Worm (Caenorhabditis elegans): ENCODE results near the gene F52D10.2.
A peak's percentile ranks its signal among the peaks of the same experiment; 100 is the strongest.

Gene F52D10.2

ce11 chrX:11546445-11547275 is 44.9 kb downstream of the F52D10.2 start, which contains the start of gene selt-1.1 (continued):
- TF ChIP-seq athp-1 (tag; optimal IDR thresholded peaks at IDR 0.05) (no peak), F55B11.4 (tag; optimal IDR thresholded peaks at IDR 0.05; ENCODE audit: borderline replicate concordance, insufficient read depth) (no peak), hlh-12 (tag; optimal IDR thresholded peaks at IDR 0.05) (no peak), tlf-1 (GFP tag; optimal IDR thresholded peaks at IDR 0.05) (no peak), attf-5 (GFP tag; optimal IDR thresholded peaks at IDR 0.05) (peak; percentile 57), cebp-2 (GFP tag; IDR thresholded peaks at IDR 0.05) (no peak), F22D6.2 (tag; optimal IDR thresholded peaks at IDR 0.05) (no peak), F37B4.10 (GFP tag; IDR thresholded peaks at IDR 0.05) (no peak), atf-7 (tag; optimal IDR thresholded peaks at IDR 0.05) (peak; percentile 29), ztf-22 (GFP tag; optimal IDR thresholded peaks at IDR 0.05) (no peak), nhr-80 (tag; optimal IDR thresholded peaks at IDR 0.05) (peak; percentile 98), ceh-91 (GFP tag; IDR thresholded peaks at IDR 0.05) (no peak), unc-62 (GFP tag; optimal IDR thresholded peaks at IDR 0.05) (peak; percentile 26), Y67H2A.10 (GFP tag; conservative IDR thresholded peaks at IDR 0.05) (no peak), dox-1 (GFP tag; IDR thresholded peaks at IDR 0.05) (peak; percentile 89), ceh-58 (GFP tag; IDR thresholded peaks at IDR 0.05) (no peak), B0035.1 (tag; optimal IDR thresholded peaks at IDR 0.05) (no peak), K11D2.4 (GFP tag; IDR thresholded peaks at IDR 0.05) (no peak), rcor-1 (GFP tag; IDR thresholded peaks at IDR 0.05) (peak; percentile 56; the same call in 1 of the 2 replicates), nhr-179 (tag; optimal IDR thresholded peaks at IDR 0.05) (no peak), F57C9.4 (tag; optimal IDR thresholded peaks at IDR 0.05) (no peak), madf-8 (GFP tag; conservative IDR thresholded peaks at IDR 0.05) (no peak), snpc-4 (GFP tag; optimal IDR thresholded peaks at IDR 0.05) (no peak), snpc-4 (tag; optimal IDR thresholded peaks at IDR 0.05) (peak in 1 of 4 experiments; percentile 40), hmg-1.2 (GFP tag; IDR thresholded peaks at IDR 0.05) (peak; percentile 96), B0261.1 (tag; optimal IDR thresholded peaks at IDR 0.05) (no peak), ztf-6 (GFP tag; IDR thresholded peaks at IDR 0.05) (no peak), ama-1 (optimal IDR thresholded peaks at IDR 0.05) (no peak), ama-1 (GFP tag; optimal IDR thresholded peaks at IDR 0.05) (no peak), K12H6.12 (tag; optimal IDR thresholded peaks at IDR 0.05) (peak; percentile 14), mxl-1 (tag; optimal IDR thresholded peaks at IDR 0.05) (no peak), lsl-1 (GFP tag; optimal IDR thresholded peaks at IDR 0.05) (no peak), egrh-3 (GFP tag; IDR thresholded peaks at IDR 0.05) (no peak), nhr-120 (GFP tag; IDR thresholded peaks at IDR 0.05) (no peak), nhr-27 (tag; optimal IDR thresholded peaks at IDR 0.05) (no peak), madf-3 (GFP tag; IDR thresholded peaks at IDR 0.05) (no peak), Y53F4B.3 (GFP tag; IDR thresholded peaks at IDR 0.05) (no peak), attf-6 (GFP tag; IDR thresholded peaks at IDR 0.05) (no peak), ztf-3 (GFP tag; optimal IDR thresholded peaks at IDR 0.05) (no peak), tbp1 (GFP tag; optimal IDR thresholded peaks at IDR 0.05) (no peak), ets-4 (GFP tag; optimal IDR thresholded peaks at IDR 0.05) (peak; percentile 85), xnd-1 (tag; optimal IDR thresholded peaks at IDR 0.05) (no peak), hmg-20 (GFP tag; IDR thresholded peaks at IDR 0.05) (no peak), dpff-1 (tag; optimal IDR thresholded peaks at IDR 0.05) (no peak), hsf-1 (GFP tag; IDR thresholded peaks at IDR 0.05) (no peak), chd-7 (tag; optimal IDR thresholded peaks at IDR 0.05) (peak; percentile 8), Y53G8AR.9 (GFP tag; conservative IDR thresholded peaks at IDR 0.05) (no peak), efl-1 (GFP tag; optimal IDR thresholded peaks at IDR 0.05) (no peak), lin-35 (GFP tag; optimal IDR thresholded peaks at IDR 0.05) (no peak)
